Fruit fly (Drosophila melanogaster) whole organism, embryonic: ENCODE data around the gene CG42811.

Source experiments
- Atf3 ChIP-seq: fragments of 200-800 bp; sonication (Bioruptor generic); optimal IDR thresholded peaks from 3 replicates; lab custom pipeline; 2016; ENCODE audit warnings: missing biosample characterization, missing genetic modification characterization
- CG17186 ChIP-seq: fragments of 200-800 bp; sonication (Bioruptor generic); optimal IDR thresholded peaks from 3 replicates; lab custom pipeline; 2017; ENCODE audit warnings: missing biosample characterization, missing genetic modification reagents, missing genetic modification characterization
- CG33557 ChIP-seq: fragments of 200-800 bp; sonication (Bioruptor generic); optimal IDR thresholded peaks from 2 replicates; lab custom pipeline; 2019; ENCODE audit warnings: missing biosample characterization, mild to moderate bottlenecking, missing genetic modification characterization, moderate library complexity
- CG8944 ChIP-seq: fragments of 200-800 bp; sonication (Bioruptor generic); optimal IDR thresholded peaks from 3 replicates; lab custom pipeline; 2016; ENCODE audit warnings: missing biosample characterization, missing genetic modification characterization
- Oli ChIP-seq: fragments of 200-800 bp; sonication (Bioruptor generic); optimal IDR thresholded peaks from 2 replicates; lab custom pipeline; 2018; ENCODE audit warnings: missing biosample characterization, mild to moderate bottlenecking, missing genetic modification characterization, moderate library complexity
- corto ChIP-seq: fragments of 200-800 bp; sonication (Bioruptor generic); optimal IDR thresholded peaks from 2 replicates; lab custom pipeline; 2016; ENCODE audit warnings: missing biosample characterization, mild to moderate bottlenecking, missing genetic modification characterization, moderate library complexity
- zen2 ChIP-seq: fragments of 200-800 bp; sonication (Bioruptor generic); IDR thresholded peaks from 3 replicates; pipeline ENCODE4 v1.3.6; 2022; ENCODE audit warnings: missing biosample characterization, missing genetic modification characterization; ENCODE audit not compliant: partially characterized antibody

dm6 chr3R:24333182-24333808 lies 33.7 kb downstream of the CG42811 start, which contains the start of the genes Rrp5 and Dis3:
- TF ChIP-seq CG33557 (no peak), zen2 (GFP tag; lab: Robert Waterston, UW) (no peak), corto (GFP tag; lab: Kevin White, UChicago) (no peak), CG8944 (peak; percentile 22), CG17186 (peak; percentile 87), Oli (tag; lab: Kevin White, UChicago) (no peak), Atf3 (no peak)
